Fruit fly (Drosophila melanogaster) whole organism, prepupa: Measurements from ENCODE around the gene alpha-Man-Ic.

Experiments used
- Blimp-1 ChIP-seq: fragments of 200-800 bp; sonication (Bioruptor generic); optimal IDR thresholded peaks from 3 replicates; lab custom pipeline; 2017; ENCODE audit warnings: missing biosample characterization, missing genetic modification characterization, mild to moderate bottlenecking, moderate library complexity, missing genetic modification reagents
- CG10631 ChIP-seq: fragments of 200-800 bp; sonication (Bioruptor generic); optimal IDR thresholded peaks from 2 replicates; lab custom pipeline; 2016; ENCODE audit warnings: missing biosample characterization, missing genetic modification characterization
- CG11294 ChIP-seq: fragments of 200-800 bp; sonication (Bioruptor generic); IDR thresholded peaks from 2 replicates; pipeline ENCODE4 v1.3.6; 2022; ENCODE audit warnings: missing biosample characterization, missing genetic modification characterization
- CG11762 ChIP-seq: fragments of 200-800 bp; sonication (Bioruptor generic); optimal IDR thresholded peaks from 3 replicates; lab custom pipeline; 2016; ENCODE audit warnings: missing biosample characterization, missing genetic modification characterization; ENCODE audit not compliant: insufficient read depth
- CG11902 ChIP-seq: fragments of 200-800 bp; sonication (Bioruptor generic); optimal IDR thresholded peaks from 3 replicates; lab custom pipeline; 2016; ENCODE audit warnings: missing biosample characterization, missing genetic modification characterization
- CG34406 ChIP-seq: fragments of 200-800 bp; sonication (Bioruptor generic); optimal IDR thresholded peaks from 3 replicates; lab custom pipeline; 2016; ENCODE audit warnings: missing biosample characterization, missing genetic modification characterization
- CG3919 ChIP-seq: fragments of 200-800 bp; sonication (Bioruptor generic); optimal IDR thresholded peaks from 3 replicates; lab custom pipeline; 2016; ENCODE audit warnings: missing biosample characterization, missing genetic modification characterization
- CG6276 ChIP-seq: fragments of 200-800 bp; sonication (Bioruptor generic); optimal IDR thresholded peaks from 2 replicates; lab custom pipeline; 2017; ENCODE audit warnings: missing biosample characterization, mild to moderate bottlenecking, missing genetic modification characterization
- CG6808 ChIP-seq: fragments of 200-800 bp; sonication (Bioruptor generic); optimal IDR thresholded peaks from 3 replicates; lab custom pipeline; 2017; ENCODE audit warnings: missing biosample characterization, missing genetic modification characterization, mild to moderate bottlenecking, moderate library complexity, missing genetic modification reagents
- CG8632 ChIP-seq: fragments of 200-800 bp; sonication (Bioruptor generic); optimal IDR thresholded peaks from 3 replicates; lab custom pipeline; 2016; ENCODE audit warnings: missing biosample characterization, missing genetic modification characterization
- CG9139 ChIP-seq: fragments of 200-800 bp; sonication (Bioruptor generic); optimal IDR thresholded peaks from 3 replicates; lab custom pipeline; 2017; ENCODE audit warnings: missing biosample characterization, mild to moderate bottlenecking, missing genetic modification characterization
- Ets21C ChIP-seq: fragments of 200-800 bp; sonication (Bioruptor generic); optimal IDR thresholded peaks from 3 replicates; lab custom pipeline; 2016; ENCODE audit warnings: missing biosample characterization, missing genetic modification characterization
- Gug ChIP-seq: fragments of 200-800 bp; sonication (Bioruptor generic); IDR thresholded peaks from 2 replicates; pipeline ENCODE4 v1.3.6; 2022; ENCODE audit warnings: missing biosample characterization, missing genetic modification characterization
- Hr4 ChIP-seq: fragments of 200-800 bp; sonication (Bioruptor generic); optimal IDR thresholded peaks from 3 replicates; lab custom pipeline; 2016; ENCODE audit warnings: missing biosample characterization, missing genetic modification characterization
- Met ChIP-seq: fragments of 200-800 bp; sonication (Bioruptor generic); optimal IDR thresholded peaks from 3 replicates; lab custom pipeline; 2016; ENCODE audit warnings: missing biosample characterization, missing genetic modification characterization
- Smox ChIP-seq: fragments of 200-800 bp; sonication (Bioruptor generic); optimal IDR thresholded peaks from 3 replicates; lab custom pipeline; 2016; ENCODE audit warnings: missing biosample characterization, missing genetic modification characterization
- Sox102F ChIP-seq: fragments of 200-800 bp; sonication (Bioruptor generic); optimal IDR thresholded peaks from 2 replicates; lab custom pipeline; 2016; ENCODE audit warnings: missing biosample characterization, mild to moderate bottlenecking, missing genetic modification characterization
- Sox14 ChIP-seq: fragments of 200-800 bp; sonication (Bioruptor generic); optimal IDR thresholded peaks from 3 replicates; lab custom pipeline; 2016; ENCODE audit warnings: missing biosample characterization, missing genetic modification characterization
- cyc ChIP-seq: fragments of 200-800 bp; sonication (Bioruptor generic); optimal IDR thresholded peaks from 3 replicates; lab custom pipeline; 2016; ENCODE audit warnings: missing biosample characterization, missing genetic modification characterization
- fkh ChIP-seq: fragments of 200-800 bp; sonication (Bioruptor generic); optimal IDR thresholded peaks from 3 replicates; lab custom pipeline; 2017; ENCODE audit warnings: missing biosample characterization, mild to moderate bottlenecking, missing genetic modification characterization, moderate library complexity
- net ChIP-seq: fragments of 200-800 bp; sonication (Bioruptor generic); optimal IDR thresholded peaks from 3 replicates; lab custom pipeline; 2016; ENCODE audit warnings: missing biosample characterization, missing genetic modification characterization
- salr ChIP-seq, 2 experiments: fragments of 200-800 bp; sonication (Bioruptor generic); optimal IDR thresholded peaks; 3 replicates each; lab custom pipeline; 2016 to 2018; ENCODE audit warnings: missing biosample characterization in 2 of 2, missing genetic modification characterization in 2 of 2, mild to moderate bottlenecking in 1 of 2
- ss ChIP-seq, 2 experiments: fragments of 200-800 bp; sonication (Bioruptor generic); optimal IDR thresholded peaks; 2 replicates in 1 of 2; 3 replicates in 1 of 2; lab custom pipeline; 2017 to 2018; ENCODE audit warnings: mild to moderate bottlenecking in 2 of 2, missing biosample characterization in 2 of 2, missing genetic modification characterization in 2 of 2, moderate library complexity in 1 of 2

The alpha-Man-Ic gene

DNA sequence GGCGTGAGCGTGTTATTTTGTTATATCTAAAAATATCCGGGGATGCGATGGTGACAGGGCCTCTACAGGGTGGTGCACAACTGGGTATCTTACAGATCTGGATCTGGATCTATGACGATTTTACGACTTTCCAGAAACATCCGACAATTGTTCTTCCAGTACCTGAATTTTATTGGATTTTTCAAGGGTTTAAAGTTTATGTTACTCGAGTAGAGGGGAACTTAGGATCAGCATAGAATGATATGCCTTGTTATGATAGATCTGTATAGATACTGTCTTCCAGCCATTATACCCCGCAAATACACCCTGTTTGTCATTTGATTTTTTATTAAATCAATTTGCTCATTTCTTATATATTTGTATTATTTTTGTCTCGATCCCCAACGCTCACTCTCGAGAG is 35.8 kb downstream of the alpha-Man-Ic start (continued):
- TF ChIP-seq CG10631 (GFP tag; lab: Kevin White, UChicago) = peak; percentile 21
- peak; percentile 56 for TF ChIP-seq CG6276 (GFP tag; lab: Kevin White, UChicago)
- no peak for TF ChIP-seq net (GFP tag; lab: Kevin White, UChicago)
- no peak for TF ChIP-seq CG11902
- TF ChIP-seq ss (GFP tag; optimal IDR thresholded peaks at IDR 0.05; lab: Kevin White, UChicago) = no peak
- no peak for TF ChIP-seq CG8632 (GFP tag; lab: Kevin White, UChicago)
- no peak for TF ChIP-seq cyc (GFP tag; lab: Kevin White, UChicago)
- no peak for TF ChIP-seq Smox (GFP tag; lab: Kevin White, UChicago)
- peak; percentile 79 for TF ChIP-seq Hr4 (GFP tag; lab: Kevin White, UChicago)
- no peak for TF ChIP-seq Sox102F (GFP tag; lab: Kevin White, UChicago)
- TF ChIP-seq Met = no peak
- TF ChIP-seq, all 60 proteins: peak for 17

- TF ChIP-seq Gug = no peak
- no peak for TF ChIP-seq Ets21C (GFP tag; lab: Kevin White, UChicago)
- no peak for TF ChIP-seq CG3919
- TF ChIP-seq CG11294 (GFP tag; lab: Robert Waterston, UW) = no peak
- no peak for TF ChIP-seq Hr4 (GFP tag; lab: Kevin White, UChicago)
- no peak for TF ChIP-seq net (GFP tag; lab: Kevin White, UChicago)
Measured at dm6 chr3R:29893030-29893429, 37.2 kb downstream of the alpha-Man-Ic start.

dm6 chr3R:29891183-29891582 is 39.0 kb downstream of the alpha-Man-Ic start:
- TF ChIP-seq salr (GFP tag; optimal IDR thresholded peaks at IDR 0.05; lab: Kevin White, UChicago) = no peak
- peak; percentile 76 for TF ChIP-seq fkh

- TF ChIP-seq Sox14 (GFP tag; lab: Kevin White, UChicago) (no peak), CG34406 (GFP tag; lab: Kevin White, UChicago) (no peak), CG11762 (no peak), ss (GFP tag; optimal IDR thresholded peaks at IDR 0.05; lab: Kevin White, UChicago) (peak in 1 of 2 experiments; percentile 22), CG10631 (GFP tag; lab: Kevin White, UChicago) (no peak), salr (GFP tag; optimal IDR thresholded peaks at IDR 0.05; lab: Kevin White, UChicago) (no peak), CG9139 (GFP tag; lab: Kevin White, UChicago) (no peak), Blimp-1 (GFP tag; lab: Kevin White, UChicago) (no peak), CG6808 (GFP tag; lab: Kevin White, UChicago) (no peak)
Measured at dm6 chr3R:29880306-29880705, 49.9 kb downstream of the alpha-Man-Ic start.
